Fruit fly (Drosophila melanogaster) whole organism, adult: ENCODE data around the gene iav.

Experiments used
- CG1620 ChIP-seq: fragments of 200-800 bp; sonication (Bioruptor generic); optimal IDR thresholded peaks from 2 replicates; lab custom pipeline; 2016; ENCODE audit warnings: missing biosample characterization, missing genetic modification characterization
- CG33017 ChIP-seq: fragments of 200-800 bp; sonication (Bioruptor generic); optimal IDR thresholded peaks from 2 replicates; lab custom pipeline; 2018; ENCODE audit warnings: missing biosample characterization, mild to moderate bottlenecking, missing genetic modification characterization, moderate library complexity
- Hr96 ChIP-seq: fragments of 200-800 bp; sonication (Bioruptor generic); optimal IDR thresholded peaks from 2 replicates; lab custom pipeline; 2016; ENCODE audit warnings: missing biosample characterization, missing genetic modification characterization
- bab1 ChIP-seq: fragments of 200-800 bp; sonication (Bioruptor generic); optimal IDR thresholded peaks from 3 replicates; lab custom pipeline; 2019; ENCODE audit warnings: missing biosample characterization, mild to moderate bottlenecking, missing genetic modification characterization, moderate library complexity
- cnc ChIP-seq, 2 experiments: fragments of >200 bp; optimal IDR thresholded peaks; 2 replicates each; lab custom pipeline; 2017
- kay ChIP-seq: fragments of 200-800 bp; sonication (Bioruptor generic); peaks from one replicate; lab custom pipeline; 2016; ENCODE audit warnings: missing biosample characterization, missing genetic modification characterization, borderline replicate concordance
- tj ChIP-seq: fragments of 200-800 bp; sonication (Bioruptor generic); optimal IDR thresholded peaks from 3 replicates; lab custom pipeline; 2017; ENCODE audit warnings: missing biosample characterization, mild to moderate bottlenecking, missing genetic modification characterization, moderate library complexity
- toe ChIP-seq: fragments of 200-800 bp; sonication (Bioruptor generic); optimal IDR thresholded peaks from 2 replicates; lab custom pipeline; 2016; ENCODE audit warnings: missing biosample characterization, missing genetic modification characterization

DNA sequence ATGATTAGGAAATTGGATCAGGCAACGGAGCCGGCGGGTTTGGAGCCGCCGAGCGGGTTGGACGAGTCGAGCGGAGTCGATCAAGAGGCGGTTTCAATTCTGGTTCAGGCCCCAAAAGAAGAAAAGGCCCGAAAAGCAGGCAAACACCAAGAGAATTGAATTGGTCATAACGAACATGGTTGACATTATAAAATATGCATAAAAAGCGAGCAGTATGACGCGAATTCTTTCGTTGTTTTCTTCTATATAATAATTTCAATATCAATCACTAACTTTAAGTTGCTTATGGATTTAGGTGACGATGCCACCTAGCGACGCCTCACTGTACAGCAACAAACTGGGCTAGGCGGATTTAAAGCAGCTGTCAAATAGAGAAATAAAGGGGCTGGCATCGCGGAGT is 20.9 kb upstream of the iav start:
- TF ChIP-seq CG1620 (GFP tag; lab: Kevin White, UChicago) (no peak), kay (GFP tag; lab: Kevin White, UChicago) (no peak), Hr96 (no peak), cnc (optimal IDR thresholded peaks at IDR 0.05; lab: Kevin White, UChicago) (no peak), tj (GFP tag; lab: Kevin White, UChicago) (no peak), bab1 (no peak), toe (GFP tag; lab: Kevin White, UChicago) (no peak), CG33017 (tag; lab: Kevin White, UChicago) (no peak)
